Fruit fly (Drosophila melanogaster): ENCODE results near the gene Nprl2.

The Nprl2 gene

DNA sequence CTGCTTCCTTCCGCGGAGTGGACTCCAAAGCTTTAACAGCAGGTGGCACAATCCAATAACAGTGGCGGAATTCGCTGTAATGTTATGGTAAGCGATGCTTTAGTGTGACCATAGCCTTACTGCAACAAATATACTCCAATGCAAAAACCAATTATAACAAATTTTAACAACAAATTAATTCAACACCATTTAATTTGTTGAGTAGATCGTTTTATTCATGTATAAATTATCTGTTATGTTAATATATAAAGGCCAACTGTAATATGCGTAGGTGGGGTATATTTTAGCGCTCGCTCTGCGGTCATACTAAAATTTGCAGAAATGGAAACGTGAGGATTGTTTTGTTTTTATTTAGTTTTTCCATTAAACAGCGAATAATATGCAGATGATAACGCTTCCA lies at the start of gene Nprl2, which contains the start of gene Polr3I:
Gene Nprl2, minus strand, starts transcription at position 86 of the 400 bp plus-strand sequence.
Gene Polr3I, plus strand, starts transcription at position 302 of the 400 bp plus-strand sequence.
- TF ChIP-seq noc (tag; optimal IDR thresholded peaks at IDR 0.05), result no peak

DNA sequence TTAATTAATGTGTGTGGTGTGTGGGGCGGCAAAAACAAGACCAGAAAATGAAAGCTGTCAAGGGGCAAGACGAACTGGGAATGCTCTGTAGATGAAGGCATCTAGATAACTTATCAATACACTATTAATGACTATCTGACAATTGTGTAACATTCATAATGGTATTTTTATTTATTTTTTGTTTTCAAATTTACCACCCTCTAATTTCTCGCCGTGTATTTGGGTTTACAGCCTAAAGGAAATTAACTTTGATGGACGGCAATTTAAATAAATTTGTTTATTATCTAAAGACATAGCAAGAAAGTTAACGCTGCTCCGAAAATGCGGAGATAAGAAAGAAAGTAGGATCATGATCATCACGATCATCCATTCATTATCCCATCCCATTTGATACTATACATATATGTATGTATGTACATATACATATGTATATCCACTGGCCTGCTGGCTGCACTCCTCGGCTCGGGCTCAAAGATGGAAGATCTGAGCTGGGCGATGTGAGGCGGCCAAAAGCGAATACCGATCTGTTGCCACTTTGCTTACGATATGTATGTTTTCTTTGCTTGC lies 48.7 kb upstream of the Nprl2 start:
- no peak for TF ChIP-seq noc (tag; optimal IDR thresholded peaks at IDR 0.05)

DNA sequence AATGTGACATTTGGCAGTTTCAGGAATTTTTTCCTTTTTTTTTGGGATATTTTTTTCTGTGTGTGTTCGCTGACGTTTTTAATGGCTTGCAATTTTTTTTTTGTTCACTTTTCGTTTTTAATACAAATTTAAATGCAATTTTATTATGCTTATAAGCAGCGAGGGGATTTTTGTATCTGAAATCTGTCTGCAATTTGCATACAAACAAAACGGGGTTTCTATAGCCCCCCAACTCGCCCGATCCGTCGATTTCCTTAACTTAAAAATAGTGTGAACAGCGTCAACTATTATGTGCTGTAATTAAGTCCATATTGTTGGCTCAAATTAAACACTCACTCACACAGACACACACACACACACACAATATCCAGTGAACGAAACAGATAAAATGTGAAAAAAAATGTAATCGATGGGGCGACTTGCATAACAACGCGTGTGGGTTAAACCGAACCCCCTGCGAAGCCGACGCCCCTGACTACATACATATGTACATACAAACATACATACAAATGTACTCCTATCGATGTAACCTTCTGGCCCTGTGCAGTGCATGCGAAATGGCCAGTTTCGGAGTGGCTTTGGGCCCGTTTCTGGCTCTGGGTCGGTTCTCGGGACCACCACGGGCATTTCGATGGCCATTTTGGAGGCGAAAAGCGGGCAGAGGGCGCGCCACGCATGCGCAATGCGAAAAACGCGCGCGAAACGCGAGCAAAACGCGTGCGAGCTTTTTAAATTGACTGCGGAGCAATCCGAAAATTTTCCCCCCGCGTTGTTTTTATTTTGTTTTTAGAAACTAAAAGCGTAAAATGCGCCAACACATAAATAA lies 48.0 kb upstream of the Nprl2 start:
- no peak for TF ChIP-seq noc (tag; optimal IDR thresholded peaks at IDR 0.05)

DNA sequence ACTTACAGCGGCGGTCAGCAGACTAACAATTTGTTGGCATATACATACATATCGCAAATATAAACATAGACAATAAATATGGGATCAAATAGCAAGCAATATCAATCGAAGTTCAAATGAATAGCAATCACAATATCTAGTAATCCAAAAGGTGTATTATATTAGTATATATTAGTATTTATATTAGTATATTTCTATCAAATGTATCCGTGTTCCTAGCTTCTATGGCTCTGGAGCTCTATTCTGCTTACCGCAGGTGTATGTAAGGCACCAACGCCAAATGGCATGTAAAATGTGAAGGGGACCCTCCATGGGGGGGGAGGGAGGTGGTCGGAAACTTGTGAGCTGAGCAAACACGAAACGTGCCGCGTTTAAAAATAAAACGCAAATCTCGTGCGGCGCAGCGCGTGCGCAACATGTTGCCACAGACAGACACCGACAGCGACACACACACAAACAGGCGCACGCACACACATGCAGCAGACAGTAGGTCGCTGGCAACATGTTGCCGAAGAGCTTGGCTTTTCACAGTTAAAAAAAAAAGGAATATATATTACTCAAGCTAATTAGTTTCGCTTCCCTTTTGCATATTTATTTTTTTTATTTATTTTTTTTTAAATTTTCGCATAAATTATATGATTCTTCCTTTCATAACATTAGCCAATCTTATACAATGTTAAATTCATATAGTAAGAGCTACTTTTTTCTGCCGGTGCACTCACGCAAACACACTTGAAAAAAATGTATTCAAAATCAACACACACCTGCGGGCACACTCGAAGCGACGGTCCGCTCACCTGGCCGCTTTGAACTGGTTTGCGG lies 46.5 kb upstream of the Nprl2 start:
- peak; percentile 36 for TF ChIP-seq noc (tag; optimal IDR thresholded peaks at IDR 0.05)

dm6 chrX:16926726-16927125 lies 42.6 kb upstream of the Nprl2 start:
- no peak for TF ChIP-seq noc (tag; optimal IDR thresholded peaks at IDR 0.05)

- peak; percentile 61 for TF ChIP-seq noc (tag; optimal IDR thresholded peaks at IDR 0.05)
Measured at dm6 chrX:16924069-16924721, 40.0 kb upstream of the Nprl2 start.

dm6 chrX:16923503-16923902 lies 39.3 kb upstream of the Nprl2 start:
- TF ChIP-seq noc (tag; optimal IDR thresholded peaks at IDR 0.05), result no peak

DNA sequence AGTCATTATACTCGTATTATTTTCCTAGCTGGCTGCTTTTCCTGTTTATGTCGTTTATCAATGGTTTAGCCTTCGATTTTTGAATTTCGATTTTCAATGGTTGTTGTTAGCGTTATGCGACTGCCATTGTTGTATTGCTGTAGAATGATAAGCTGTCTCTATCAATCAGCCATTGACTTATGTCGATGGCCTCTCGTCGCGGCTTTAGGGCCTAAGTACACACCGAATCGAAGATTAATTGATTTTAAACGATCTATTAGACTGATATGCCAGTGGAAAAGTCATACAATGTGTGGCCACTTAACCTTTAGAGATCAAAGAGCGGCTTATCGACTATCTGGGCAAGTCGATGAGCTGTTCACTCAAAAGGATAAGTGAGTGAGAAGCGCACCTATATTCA lies 38.5 kb upstream of the Nprl2 start:
- no peak for TF ChIP-seq noc (tag; optimal IDR thresholded peaks at IDR 0.05)

dm6 chrX:16920682-16921286 lies 36.6 kb upstream of the Nprl2 start:
- peak; percentile 77 for TF ChIP-seq noc (tag; optimal IDR thresholded peaks at IDR 0.05)

DNA sequence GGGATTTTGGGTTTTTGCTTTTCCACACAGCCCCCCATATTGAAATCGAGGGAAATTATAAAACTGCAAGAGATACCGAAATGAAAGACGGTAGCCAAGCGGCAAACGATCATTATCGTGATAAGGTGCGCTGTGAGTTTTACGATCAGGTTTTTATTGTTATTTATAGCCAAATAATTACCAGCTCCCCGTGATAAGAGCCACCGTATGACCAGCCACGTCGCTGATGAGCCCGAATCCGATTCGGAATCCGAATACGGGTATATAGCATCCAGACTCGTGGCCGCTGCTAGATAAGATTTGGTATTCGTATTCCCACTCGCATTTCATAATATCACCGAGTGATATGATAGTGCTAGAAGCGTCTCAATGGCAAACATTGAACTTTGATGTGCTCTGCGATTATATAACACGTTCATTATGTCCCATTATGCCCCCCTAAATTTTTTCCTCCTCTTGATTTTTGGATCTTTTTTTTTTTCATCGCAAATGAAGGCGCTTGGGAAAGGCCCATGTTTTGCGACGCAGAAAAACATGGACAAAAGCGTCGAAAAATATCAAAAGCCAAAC lies 34.7 kb upstream of the Nprl2 start:
- TF ChIP-seq noc (tag; optimal IDR thresholded peaks at IDR 0.05), result peak; percentile 68

DNA sequence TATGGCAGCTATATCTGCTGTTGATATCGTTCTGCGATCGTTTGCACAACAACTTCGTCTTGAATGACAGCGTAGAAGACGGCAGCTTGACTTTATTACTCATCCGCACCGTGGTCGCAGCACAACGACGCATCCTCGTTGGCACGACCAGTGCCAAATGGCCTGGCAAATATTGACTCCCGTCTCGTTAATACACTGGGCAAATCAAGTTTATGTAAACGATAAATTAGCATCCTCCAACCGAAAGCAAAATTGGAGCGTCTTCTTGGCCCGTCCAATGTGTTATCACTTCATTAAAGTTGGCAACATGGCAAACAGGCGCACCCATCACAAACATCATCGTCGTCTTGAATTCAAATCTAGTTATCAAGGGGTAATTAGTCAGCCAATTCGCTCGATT lies 33.3 kb upstream of the Nprl2 start:
- TF ChIP-seq noc (tag; optimal IDR thresholded peaks at IDR 0.05), result no peak

- no peak for TF ChIP-seq noc (tag; optimal IDR thresholded peaks at IDR 0.05)
Measured at dm6 chrX:16912965-16913755, 29.0 kb upstream of the Nprl2 start, which contains the start of gene CG4928. CG4928 (plus strand) TSS chrX:16913180.

DNA sequence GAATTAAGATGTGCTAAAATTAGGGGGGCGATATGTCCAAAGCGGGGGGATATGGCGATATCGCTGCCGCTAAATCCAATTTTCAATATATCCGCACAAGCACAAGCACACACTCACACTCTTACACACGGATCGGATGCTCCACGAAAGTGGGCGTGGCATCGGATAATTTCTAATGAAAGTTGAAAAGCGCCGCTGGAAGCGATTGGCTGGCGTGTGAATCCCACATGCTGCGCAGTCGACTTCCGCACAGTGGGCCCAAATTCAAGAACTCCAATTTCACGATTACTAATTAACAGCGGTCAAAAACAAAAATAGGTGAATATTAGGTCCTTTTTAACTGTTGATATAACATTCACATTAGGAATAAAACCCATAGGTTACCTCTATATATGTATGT lies 27.8 kb upstream of the Nprl2 start:
- no peak for TF ChIP-seq noc (tag; optimal IDR thresholded peaks at IDR 0.05)

DNA sequence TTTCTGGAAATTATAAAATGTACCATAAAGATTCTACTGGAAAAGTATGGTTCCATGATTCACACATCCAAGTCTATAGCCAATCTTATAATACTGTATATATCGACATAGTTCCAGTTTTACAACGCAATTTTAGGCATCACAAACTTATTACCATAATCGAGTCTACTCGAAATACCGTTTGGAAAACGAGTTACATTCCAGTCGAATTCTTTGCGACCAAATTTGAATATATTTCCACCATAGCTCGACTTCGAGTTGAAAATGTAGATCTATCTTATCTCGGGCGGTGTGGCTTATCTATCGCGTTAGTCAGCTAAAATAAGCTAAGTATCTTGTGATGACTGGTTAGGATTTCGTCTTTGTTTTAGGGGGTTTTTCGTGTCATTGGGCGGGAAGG lies 25.7 kb upstream of the Nprl2 start:
- TF ChIP-seq noc (tag; optimal IDR thresholded peaks at IDR 0.05), result peak; percentile 18
